Fruit fly (Drosophila melanogaster) whole organism, embryonic: Measurements from ENCODE around the gene Hasp.

Experiments
- Atf3 ChIP-seq: fragments of 200-800 bp; sonication (Bioruptor generic); optimal IDR thresholded peaks from 3 replicates; lab custom pipeline; 2016; ENCODE audit warnings: missing biosample characterization, missing genetic modification characterization
- Bteb2 ChIP-seq: fragments of 200-800 bp; sonication (Bioruptor generic); optimal IDR thresholded peaks from 2 replicates; lab custom pipeline; 2016; ENCODE audit warnings: missing biosample characterization, missing genetic modification characterization
- C15 ChIP-seq: fragments of 200-800 bp; sonication (Bioruptor generic); IDR thresholded peaks from 3 replicates; pipeline ENCODE4 v1.3.6; 2022; ENCODE audit warnings: missing biosample characterization, missing genetic modification characterization
- CG10147 ChIP-seq: fragments of 200-800 bp; sonication (Bioruptor generic); optimal IDR thresholded peaks from 2 replicates; lab custom pipeline; 2019; ENCODE audit warnings: missing biosample characterization, mild to moderate bottlenecking, missing genetic modification characterization, moderate library complexity
- CG1024 ChIP-seq: fragments of 200-800 bp; sonication (Bioruptor generic); IDR thresholded peaks from 2 replicates; pipeline ENCODE4 v1.3.6; 2022; ENCODE audit warnings: missing biosample characterization, missing genetic modification characterization
- CG11398 ChIP-seq: fragments of 200-800 bp; sonication (Bioruptor generic); optimal IDR thresholded peaks from 2 replicates; lab custom pipeline; 2016; ENCODE audit warnings: missing biosample characterization, missing genetic modification characterization
- CG12659 ChIP-seq: fragments of 200-800 bp; sonication (Bioruptor generic); optimal IDR thresholded peaks from 3 replicates; lab custom pipeline; 2017; ENCODE audit warnings: mild to moderate bottlenecking, missing biosample characterization, missing genetic modification reagents, missing genetic modification characterization
- CG13624 ChIP-seq: fragments of 200-800 bp; sonication (Bioruptor generic); optimal IDR thresholded peaks from 2 replicates; lab custom pipeline; 2016; ENCODE audit warnings: missing biosample characterization, missing genetic modification characterization
- CG14441 ChIP-seq: fragments of 200-800 bp; sonication (Bioruptor generic); IDR thresholded peaks from 2 replicates; pipeline ENCODE4 v1.3.6; 2022; ENCODE audit warnings: missing biosample characterization, missing genetic modification characterization
- CG14710 ChIP-seq: fragments of 200-800 bp; sonication (Bioruptor generic); optimal IDR thresholded peaks from 3 replicates; lab custom pipeline; 2019; ENCODE audit warnings: missing biosample characterization, mild to moderate bottlenecking, missing genetic modification characterization, moderate library complexity
- CG14965 ChIP-seq: fragments of 200-800 bp; sonication (Bioruptor generic); optimal IDR thresholded peaks from 2 replicates; lab custom pipeline; 2016; ENCODE audit warnings: missing biosample characterization, missing genetic modification characterization, borderline replicate concordance
- CG15696 ChIP-seq: fragments of 200-800 bp; sonication (Bioruptor generic); optimal IDR thresholded peaks from 2 replicates; lab custom pipeline; 2019; ENCODE audit warnings: missing biosample characterization, mild to moderate bottlenecking, missing genetic modification characterization, moderate library complexity
- CG17186 ChIP-seq: fragments of 200-800 bp; sonication (Bioruptor generic); optimal IDR thresholded peaks from 3 replicates; lab custom pipeline; 2017; ENCODE audit warnings: missing biosample characterization, missing genetic modification reagents, missing genetic modification characterization
- CG17361 ChIP-seq: fragments of 200-800 bp; sonication (Bioruptor generic); IDR thresholded peaks from 3 replicates; pipeline ENCODE4 v1.3.6; 2022; ENCODE audit warnings: missing biosample characterization, missing genetic modification characterization
- CG17612 ChIP-seq: fragments of 200-800 bp; sonication (Bioruptor generic); IDR thresholded peaks from 2 replicates; pipeline ENCODE4 v1.3.6; 2022; ENCODE audit warnings: missing biosample characterization, missing genetic modification characterization
- CG17912 ChIP-seq: fragments of 200-800 bp; sonication (Bioruptor generic); optimal IDR thresholded peaks from 2 replicates; lab custom pipeline; 2018; ENCODE audit warnings: missing biosample characterization, mild to moderate bottlenecking, missing genetic modification characterization
- CG18476 ChIP-seq: fragments of 200-800 bp; sonication (Bioruptor generic); optimal IDR thresholded peaks from 2 replicates; lab custom pipeline; 2016; ENCODE audit warnings: missing biosample characterization, mild to moderate bottlenecking, missing genetic modification characterization
- CG2199 ChIP-seq: fragments of 200-800 bp; sonication (Bioruptor generic); IDR thresholded peaks from 3 replicates; pipeline ENCODE4 v1.3.6; 2022; ENCODE audit warnings: missing biosample characterization, missing genetic modification characterization
- CG32772 ChIP-seq: fragments of 200-800 bp; sonication (Bioruptor generic); IDR thresholded peaks from 2 replicates; pipeline ENCODE4 v1.3.6; 2022; ENCODE audit warnings: missing biosample characterization, missing genetic modification characterization
- CG34376 ChIP-seq: fragments of 200-800 bp; sonication (Bioruptor generic); optimal IDR thresholded peaks from 2 replicates; lab custom pipeline; 2018; ENCODE audit warnings: missing biosample characterization, mild to moderate bottlenecking, missing genetic modification characterization
- CG43689 ChIP-seq: fragments of 200-800 bp; sonication (Bioruptor generic); IDR thresholded peaks from 2 replicates; pipeline ENCODE4 v1.3.6; 2022; ENCODE audit warnings: missing biosample characterization, missing genetic modification characterization
- CG4707 ChIP-seq: fragments of 200-800 bp; sonication (Bioruptor generic); optimal IDR thresholded peaks from 2 replicates; lab custom pipeline; 2018; ENCODE audit warnings: missing biosample characterization, mild to moderate bottlenecking, missing genetic modification characterization, moderate library complexity
- CG4730 ChIP-seq: fragments of 200-800 bp; sonication (Bioruptor generic); IDR thresholded peaks from 2 replicates; pipeline ENCODE4 v1.3.6; 2022; ENCODE audit warnings: missing biosample characterization, missing genetic modification characterization
- CG6654 ChIP-seq: fragments of 200-800 bp; sonication (Bioruptor generic); optimal IDR thresholded peaks from 2 replicates; lab custom pipeline; 2017; ENCODE audit warnings: missing biosample characterization, mild to moderate bottlenecking, missing genetic modification characterization
- CG6689 ChIP-seq: fragments of 200-800 bp; sonication (Bioruptor generic); IDR thresholded peaks from 2 replicates; pipeline ENCODE4 v1.3.6; 2022; ENCODE audit warnings: missing biosample characterization, missing genetic modification characterization
- CG7745 ChIP-seq: fragments of 200-800 bp; sonication (Bioruptor generic); optimal IDR thresholded peaks from 2 replicates; lab custom pipeline; 2018; ENCODE audit warnings: missing biosample characterization, mild to moderate bottlenecking, missing genetic modification characterization, moderate library complexity
- CG8478 ChIP-seq: fragments of >200 bp; optimal IDR thresholded peaks from 2 replicates; lab custom pipeline; 2018
- CG9609 ChIP-seq: fragments of 200-800 bp; sonication (Bioruptor generic); optimal IDR thresholded peaks from 3 replicates; lab custom pipeline; 2016; ENCODE audit warnings: missing biosample characterization, missing genetic modification characterization
- Chrac-16 ChIP-seq: fragments of 200-800 bp; sonication (Bioruptor generic); optimal IDR thresholded peaks from 3 replicates; lab custom pipeline; 2016; ENCODE audit warnings: missing biosample characterization, missing genetic modification characterization
- Dbx ChIP-seq: fragments of 200-800 bp; sonication (Bioruptor generic); IDR thresholded peaks from 3 replicates; pipeline ENCODE4 v1.3.6; 2022; ENCODE audit warnings: missing biosample characterization, missing genetic modification characterization
- Dll ChIP-seq: fragments of 200-800 bp; sonication (Bioruptor generic); IDR thresholded peaks from 4 replicates; pipeline ENCODE4 v1.3.6; 2022; ENCODE audit warnings: missing biosample characterization, missing genetic modification characterization; ENCODE audit not compliant: partially characterized antibody
- Eip74EF ChIP-seq, 2 experiments: fragments of 200-800 bp in 1 of 2; fragments of >200 bp in 1 of 2; sonication (Bioruptor generic) in 1 of 2; optimal IDR thresholded peaks; 2 replicates each; lab custom pipeline; 2017 to 2019; ENCODE audit warnings: missing biosample characterization in 2 of 2, missing genetic modification characterization in 2 of 2, mild to moderate bottlenecking in 1 of 2, moderate library complexity in 1 of 2
- Lhr ChIP-seq: fragments of 200-800 bp; sonication (Bioruptor generic); optimal IDR thresholded peaks from 3 replicates; lab custom pipeline; 2017; ENCODE audit warnings: mild to moderate bottlenecking, missing biosample characterization, missing genetic modification reagents, missing genetic modification characterization
- Mad ChIP-seq: fragments of 200-800 bp; sonication (Bioruptor generic); optimal IDR thresholded peaks from 2 replicates; lab custom pipeline; 2016; ENCODE audit warnings: missing biosample characterization, missing genetic modification characterization
- Optix ChIP-seq: fragments of 200-800 bp; sonication (Bioruptor generic); IDR thresholded peaks from 3 replicates; pipeline ENCODE4 v1.3.6; 2022; ENCODE audit warnings: missing biosample characterization, missing genetic modification characterization
- PHDP ChIP-seq: fragments of 200-800 bp; sonication (Bioruptor generic); optimal IDR thresholded peaks from 3 replicates; lab custom pipeline; 2018; ENCODE audit warnings: missing biosample characterization, mild to moderate bottlenecking, missing genetic modification characterization, moderate library complexity
- Sin3A ChIP-seq: fragments of >200 bp; optimal IDR thresholded peaks from 2 replicates; lab custom pipeline; 2018
- Taf1 ChIP-seq: fragments of 200-800 bp; sonication (Bioruptor generic); IDR thresholded peaks from 2 replicates; pipeline ENCODE4 v1.3.6; 2022; ENCODE audit warnings: missing biosample characterization, missing genetic modification characterization
- aop ChIP-seq: fragments of 200-800 bp; sonication (Bioruptor generic); IDR thresholded peaks from 2 replicates; pipeline ENCODE4 v1.3.6; 2022; ENCODE audit warnings: missing biosample characterization, missing genetic modification characterization
- da ChIP-seq: fragments of 200-800 bp; sonication (Bioruptor generic); optimal IDR thresholded peaks from 2 replicates; lab custom pipeline; 2016; ENCODE audit warnings: missing biosample characterization, missing genetic modification characterization
- dmrt99B ChIP-seq: fragments of 200-800 bp; sonication (Bioruptor generic); optimal IDR thresholded peaks from 2 replicates; lab custom pipeline; 2018; ENCODE audit warnings: missing biosample characterization, mild to moderate bottlenecking, missing genetic modification characterization, moderate library complexity
- eve ChIP-seq, 2 experiments: fragments of >200 bp; optimal IDR thresholded peaks; 2 replicates each; lab custom pipeline; 2017; ENCODE audit warnings: missing biosample characterization in 2 of 2, missing genetic modification characterization in 2 of 2
- eyg ChIP-seq: fragments of 200-800 bp; sonication (Bioruptor generic); optimal IDR thresholded peaks from 3 replicates; lab custom pipeline; 2016; ENCODE audit warnings: missing biosample characterization, missing genetic modification characterization
- hbn ChIP-seq: fragments of 200-800 bp; sonication (Bioruptor generic); IDR thresholded peaks from 2 replicates; pipeline ENCODE4 v1.3.6; 2022; ENCODE audit warnings: missing biosample characterization, missing genetic modification characterization; ENCODE audit not compliant: partially characterized antibody
- jigr1 ChIP-seq: fragments of 200-800 bp; sonication (Bioruptor generic); IDR thresholded peaks from 3 replicates; pipeline ENCODE4 v1.3.6; 2022; ENCODE audit warnings: missing biosample characterization, missing genetic modification characterization
- nerfin-2 ChIP-seq: fragments of 200-800 bp; sonication (Bioruptor generic); IDR thresholded peaks from 2 replicates; pipeline ENCODE4 v1.3.6; 2022; ENCODE audit warnings: missing biosample characterization, missing genetic modification characterization; ENCODE audit not compliant: partially characterized antibody
- row ChIP-seq: fragments of 200-800 bp; sonication (Bioruptor generic); IDR thresholded peaks from 3 replicates; pipeline ENCODE4 v1.3.6; 2022; ENCODE audit warnings: missing biosample characterization, missing genetic modification characterization
- shn ChIP-seq: fragments of 200-800 bp; sonication (Bioruptor generic); optimal IDR thresholded peaks from 3 replicates; lab custom pipeline; 2016; ENCODE audit warnings: missing biosample characterization, missing genetic modification characterization
- sima ChIP-seq: fragments of 200-800 bp; sonication (Bioruptor generic); optimal IDR thresholded peaks from 2 replicates; lab custom pipeline; 2016; ENCODE audit warnings: missing biosample characterization, missing genetic modification characterization
- sisA ChIP-seq: fragments of 200-800 bp; sonication (Bioruptor generic); IDR thresholded peaks from 2 replicates; pipeline ENCODE4 v1.3.6; 2022; ENCODE audit warnings: missing biosample characterization, missing genetic modification characterization
- slp2 ChIP-seq: fragments of 200-800 bp; sonication (Bioruptor generic); optimal IDR thresholded peaks from 2 replicates; lab custom pipeline; 2016; ENCODE audit warnings: missing biosample characterization, missing genetic modification characterization
- so ChIP-seq: fragments of 200-800 bp; sonication (Bioruptor generic); IDR thresholded peaks from 3 replicates; pipeline ENCODE4 v1.3.6; 2022; ENCODE audit warnings: missing biosample characterization, missing genetic modification characterization
- zf30C ChIP-seq: fragments of 200-800 bp; sonication (Bioruptor generic); optimal IDR thresholded peaks from 3 replicates; lab custom pipeline; 2018; ENCODE audit warnings: missing biosample characterization, mild to moderate bottlenecking, missing genetic modification characterization

Gene Hasp

dm6 chr2L:19526316-19526715 lies 9.3 kb upstream of the Hasp start, which contains the start of the genes Dpm1 and CG10137 (continued):
- no peak for TF ChIP-seq CG17612 (GFP tag; lab: Robert Waterston, UW)
- TF ChIP-seq CG4707 (GFP tag; lab: Kevin White, UChicago) = no peak
- no peak for TF ChIP-seq slp2 (GFP tag; lab: Kevin White, UChicago)
- no peak for TF ChIP-seq shn (GFP tag; lab: Kevin White, UChicago)
- TF ChIP-seq Lhr (GFP tag; lab: Kevin White, UChicago) = peak; percentile 70
- peak; percentile 1 for TF ChIP-seq PHDP (tag; lab: Kevin White, UChicago)
- no peak for TF ChIP-seq CG32772 (GFP tag; lab: Robert Waterston, UW)
- TF ChIP-seq CG15696 (tag; lab: Kevin White, UChicago) = no peak
- TF ChIP-seq CG6689 = no peak
- peak; percentile 40 for TF ChIP-seq Sin3A (lab: Kevin White, UChicago)
- TF ChIP-seq Dll = peak; percentile 85
- no peak; the same call in 2 of the 3 replicates for TF ChIP-seq row (GFP tag; lab: Robert Waterston, UW)
- TF ChIP-seq sima (GFP tag; lab: Kevin White, UChicago) = no peak
- TF ChIP-seq Mad (GFP tag; lab: Kevin White, UChicago) = no peak
- no peak for TF ChIP-seq aop (GFP tag; lab: Robert Waterston, UW)
- no peak for TF ChIP-seq CG2199 (GFP tag; lab: Robert Waterston, UW)
- TF ChIP-seq CG4730 (GFP tag; lab: Robert Waterston, UW) = no peak
- peak; percentile 49 for TF ChIP-seq CG14710 (tag; lab: Kevin White, UChicago)
- no peak for TF ChIP-seq Taf1 (GFP tag; lab: Robert Waterston, UW)
- TF ChIP-seq CG9609 (GFP tag; lab: Kevin White, UChicago) = no peak
- TF ChIP-seq Eip74EF (GFP tag; optimal IDR thresholded peaks at IDR 0.05; lab: Kevin White, UChicago) = no peak
- no peak for TF ChIP-seq dmrt99B (tag; lab: Kevin White, UChicago)
- no peak for TF ChIP-seq Atf3 (GFP tag; lab: Kevin White, UChicago)
- TF ChIP-seq Chrac-16 (GFP tag; lab: Kevin White, UChicago) = no peak
- TF ChIP-seq CG10147 (GFP tag; lab: Kevin White, UChicago) = peak; percentile 12
- no peak for TF ChIP-seq zf30C (GFP tag; lab: Kevin White, UChicago)
- TF ChIP-seq eve (GFP tag; optimal IDR thresholded peaks at IDR 0.05; lab: Kevin White, UChicago) = no peak
- TF ChIP-seq Dbx (GFP tag; lab: Robert Waterston, UW) = no peak
- TF ChIP-seq CG6654 = no peak
- peak; percentile 61 for TF ChIP-seq hbn
- TF ChIP-seq CG43689 = no peak
- no peak for TF ChIP-seq CG14965 (GFP tag; lab: Kevin White, UChicago)
- no peak for TF ChIP-seq CG8478 (lab: Kevin White, UChicago)
- no peak for TF ChIP-seq CG17361 (GFP tag; lab: Robert Waterston, UW)
- TF ChIP-seq Optix (GFP tag; lab: Robert Waterston, UW) = no peak
- no peak for TF ChIP-seq jigr1 (GFP tag; lab: Robert Waterston, UW)
- no peak for TF ChIP-seq nerfin-2 (GFP tag; lab: Robert Waterston, UW)
- TF ChIP-seq CG17912 (GFP tag; lab: Kevin White, UChicago) = no peak
- TF ChIP-seq CG18476 = no peak
- TF ChIP-seq CG17186 (GFP tag; lab: Kevin White, UChicago) = peak; percentile 15
- TF ChIP-seq so (GFP tag; lab: Robert Waterston, UW) = no peak
- no peak for TF ChIP-seq CG14441
- TF ChIP-seq C15 (GFP tag; lab: Robert Waterston, UW) = no peak
- TF ChIP-seq sisA (GFP tag; lab: Robert Waterston, UW) = no peak
- TF ChIP-seq Bteb2 (GFP tag; lab: Kevin White, UChicago) = no peak
- no peak for TF ChIP-seq CG13624
- peak; percentile 82 for TF ChIP-seq CG12659 (GFP tag; lab: Kevin White, UChicago)
- TF ChIP-seq CG7745 (tag; lab: Kevin White, UChicago) = no peak
- TF ChIP-seq CG34376 (GFP tag; lab: Kevin White, UChicago) = no peak
- no peak for TF ChIP-seq eyg (GFP tag; lab: Kevin White, UChicago)
- no peak for TF ChIP-seq CG11398
- no peak for TF ChIP-seq CG1024 (GFP tag; lab: Robert Waterston, UW)
- no peak for TF ChIP-seq da (GFP tag; lab: Kevin White, UChicago)
